Worm (Caenorhabditis elegans) whole organism, L1 larva: Measurements from ENCODE around the gene F53A2.9.
"Not testable (repeated sequence)": the region's sequence is repeated elsewhere in the genome, so short reads cannot be mapped to it uniquely, and the experiment has no call there.

Experiments used
- Y116A8C.19 ChIP-seq: sonication (generic microtip); optimal IDR thresholded peaks from 2 replicates; lab custom pipeline; 2016; ENCODE audit warnings: missing compliant biosample characterization, missing genetic modification characterization, borderline replicate concordance
- blmp-1 ChIP-seq: fragments of 150-350 bp; optimal IDR thresholded peaks from 2 replicates; lab custom pipeline; 2014; ENCODE audit warnings: missing biosample characterization, missing genetic modification characterization
- ceh-88 ChIP-seq: fragments of 200-800 bp; sonication (Bioruptor generic); IDR thresholded peaks from 2 replicates; pipeline ENCODE4 v1.3.6; 2022; ENCODE audit warnings: missing genetic modification characterization, missing compliant biosample characterization
- ceh-90 ChIP-seq: sonication (generic microtip); optimal IDR thresholded peaks from 2 replicates; lab custom pipeline; 2016; ENCODE audit warnings: missing genetic modification characterization, missing compliant biosample characterization
- efl-1 ChIP-seq, 4 experiments: fragments of 150-350 bp; optimal IDR thresholded peaks in 3 of 4; peaks in 1 of 4; 1 replicate in 1 of 4; 2 replicates in 3 of 4; lab custom pipeline; 2014; ENCODE audit warnings: missing biosample characterization in 2 of 4, missing genetic modification characterization in 2 of 4, missing genetic modification reagents in 2 of 4
- egl-13 ChIP-seq: sonication (generic microtip); optimal IDR thresholded peaks from 2 replicates; lab custom pipeline; 2016; ENCODE audit warnings: missing genotype, missing genetic modification reagents, missing genetic modification characterization, missing compliant biosample characterization
- elt-2 ChIP-seq: sonication (generic microtip); optimal IDR thresholded peaks from 2 replicates; lab custom pipeline; 2016; ENCODE audit warnings: missing genetic modification characterization, mild to moderate bottlenecking, inconsistent platforms, missing compliant biosample characterization, missing genetic modification reagents
- elt-3 ChIP-seq, 6 experiments: fragments of 150-350 bp in 1 of 6; sonication (generic microtip); optimal IDR thresholded peaks; 2 replicates each; lab custom pipeline; 2017 to 2018; ENCODE audit warnings: missing biosample characterization in 6 of 6, missing genetic modification characterization in 6 of 6, inconsistent platforms in 1 of 6
- fkh-10 ChIP-seq: sonication (generic microtip); optimal IDR thresholded peaks from 2 replicates; lab custom pipeline; 2017; ENCODE audit warnings: missing biosample characterization, missing genetic modification reagents, missing genetic modification characterization
- irx-1 ChIP-seq: sonication (generic microtip); optimal IDR thresholded peaks from 2 replicates; lab custom pipeline; 2016; ENCODE audit warnings: missing genetic modification characterization, missing compliant biosample characterization
- lin-14 ChIP-seq: fragments of 200-800 bp; sonication (Bioruptor generic); optimal IDR thresholded peaks from 2 replicates; lab custom pipeline; 2018; ENCODE audit warnings: mild to moderate bottlenecking, missing genetic modification characterization, moderate library complexity, missing compliant biosample characterization
- lin-15B ChIP-seq: fragments of 150-350 bp; sonication (generic microtip); optimal IDR thresholded peaks from 3 replicates; lab custom pipeline; 2014; ENCODE audit warnings: missing biosample characterization, missing genetic modification characterization
- lin-39 ChIP-seq: fragments of 150-350 bp; optimal IDR thresholded peaks from 2 replicates; lab custom pipeline; 2014; ENCODE audit warnings: missing biosample characterization, missing genetic modification reagents, missing genetic modification characterization
- lsy-2 ChIP-seq, 2 experiments: fragments of 150-350 bp; optimal IDR thresholded peaks; 2 replicates each; lab custom pipeline; 2014; ENCODE audit warnings: missing biosample characterization in 2 of 2, missing genetic modification characterization in 2 of 2
- mdl-1 ChIP-seq, 2 experiments: fragments of 150-350 bp; optimal IDR thresholded peaks; 2 replicates each; lab custom pipeline; 2014 to 2017; ENCODE audit warnings: missing biosample characterization in 2 of 2, missing genetic modification characterization in 2 of 2, inconsistent platforms in 1 of 2
- mef-2 ChIP-seq: fragments of 150-350 bp; optimal IDR thresholded peaks from 2 replicates; lab custom pipeline; 2014; ENCODE audit warnings: missing biosample characterization, missing genetic modification characterization
- nhr-12 ChIP-seq: sonication (generic microtip); optimal IDR thresholded peaks from 2 replicates; lab custom pipeline; 2017; ENCODE audit warnings: missing biosample characterization, missing genetic modification characterization
- nhr-237 ChIP-seq: fragments of 150-350 bp; optimal IDR thresholded peaks from 2 replicates; lab custom pipeline; 2014; ENCODE audit warnings: missing biosample characterization, missing genetic modification characterization
- nhr-47 ChIP-seq: sonication (generic microtip); optimal IDR thresholded peaks from 2 replicates; lab custom pipeline; 2016; ENCODE audit warnings: mild to moderate bottlenecking, missing genetic modification characterization, moderate library complexity, missing compliant biosample characterization
- nhr-77 ChIP-seq: fragments of 150-350 bp; optimal IDR thresholded peaks from 2 replicates; lab custom pipeline; 2014; ENCODE audit warnings: missing biosample characterization, missing genetic modification characterization
- nhr-85 ChIP-seq: sonication (generic microtip); peaks from one replicate; lab custom pipeline; 2016; ENCODE audit warnings: missing genetic modification characterization, inconsistent platforms, missing compliant biosample characterization
- nhr-90 ChIP-seq: sonication (generic microtip); optimal IDR thresholded peaks from 2 replicates; lab custom pipeline; 2016; ENCODE audit warnings: mild to moderate bottlenecking, missing genetic modification characterization, missing compliant biosample characterization; ENCODE audit not compliant: poor library complexity
- snu-23 ChIP-seq: sonication (generic microtip); optimal IDR thresholded peaks from 2 replicates; lab custom pipeline; 2016; ENCODE audit warnings: missing genetic modification characterization, missing compliant biosample characterization
- sptf-1 ChIP-seq: fragments of 150-350 bp; optimal IDR thresholded peaks from 2 replicates; lab custom pipeline; 2014; ENCODE audit warnings: missing biosample characterization, missing genetic modification characterization
- swsn-7 ChIP-seq: sonication (generic microtip); optimal IDR thresholded peaks from 2 replicates; lab custom pipeline; 2016; ENCODE audit warnings: missing genetic modification characterization, missing compliant biosample characterization
- tbx-2 ChIP-seq: sonication (generic microtip); optimal IDR thresholded peaks from 2 replicates; lab custom pipeline; 2016; ENCODE audit warnings: missing genetic modification characterization, missing compliant biosample characterization
- tlp-1 ChIP-seq: fragments of 150-350 bp; optimal IDR thresholded peaks from 2 replicates; lab custom pipeline; 2014; ENCODE audit warnings: missing biosample characterization, missing genetic modification characterization
- unc-62 ChIP-seq: fragments of 150-350 bp; optimal IDR thresholded peaks from 2 replicates; lab custom pipeline; 2014; ENCODE audit warnings: missing biosample characterization, missing genetic modification reagents, missing genetic modification characterization
- unc-86 ChIP-seq: sonication (generic microtip); optimal IDR thresholded peaks from 2 replicates; lab custom pipeline; 2016; ENCODE audit warnings: missing genetic modification characterization, missing compliant biosample characterization
- unc-98 ChIP-seq: fragments of 200-800 bp; sonication (Bioruptor generic); IDR thresholded peaks from 2 replicates; pipeline ENCODE4 v1.3.6; 2022; ENCODE audit warnings: missing genetic modification characterization, missing compliant biosample characterization

The F53A2.9 gene

ce11 chrIII:13402934-13403333, 43.8 kb upstream of the F53A2.9 start, which contains the start of gene mig-18:
Gene mig-18, plus strand, starts transcription at chrIII:13403234.
- TF ChIP-seq fkh-10 (GFP tag; lab: Kevin White, UChicago), result no peak
- no peak for TF ChIP-seq nhr-90 (tag; lab: Kevin White, UChicago)
- TF ChIP-seq lsy-2 (tag; optimal IDR thresholded peaks at IDR 0.05; lab: Kevin White, UChicago), result no peak
- no peak for TF ChIP-seq unc-86
- no peak for TF ChIP-seq lin-15B (tag; lab: Kevin White, UChicago)
- no peak for TF ChIP-seq sptf-1 (tag; lab: Kevin White, UChicago)
- no peak for TF ChIP-seq mdl-1 (tag; optimal IDR thresholded peaks at IDR 0.05; lab: Kevin White, UChicago)

ce11 chrIII:13401673-13402258, 42.6 kb upstream of the F53A2.9 start, which contains the start of the genes srlf-9 and srlf-10:
Gene srlf-9, minus strand, starts transcription at chrIII:13401773.
Gene srlf-10, plus strand, starts transcription at chrIII:13402208.
- TF ChIP-seq nhr-237 (tag; lab: Kevin White, UChicago); ceh-88 (GFP tag; lab: Robert Waterston, UW); swsn-7 (tag; lab: Kevin White, UChicago): not testable (repeated sequence)

- TF ChIP-seq unc-62 (GFP tag; lab: Kevin White, UChicago) (no peak), elt-3 (tag; optimal IDR thresholded peaks at IDR 0.05; lab: Kevin White, UChicago) (peak in 1 of 6 experiments; percentile 34), blmp-1 (tag; lab: Kevin White, UChicago) (peak; percentile 17), tbx-2 (no peak)
Observed at ce11 chrIII:13395262-13395661, 36.1 kb upstream of the F53A2.9 start, which contains the start of gene F11F1.1. Gene F11F1.1, plus strand, starts transcription at chrIII:13395562.

- no peak for TF ChIP-seq mef-2 (tag; lab: Kevin White, UChicago)
- no peak for TF ChIP-seq unc-98 (GFP tag; lab: Robert Waterston, UW)
- no peak for TF ChIP-seq Y116A8C.19 (tag; lab: Kevin White, UChicago)
- TF ChIP-seq egl-13 (tag; lab: Kevin White, UChicago), result no peak
- TF ChIP-seq lsy-2 (tag; optimal IDR thresholded peaks at IDR 0.05; lab: Kevin White, UChicago), result peak in 1 of 2 experiments; percentile 12
- no peak for TF ChIP-seq elt-2 (tag; lab: Kevin White, UChicago)
- TF ChIP-seq elt-3 (tag; optimal IDR thresholded peaks at IDR 0.05; lab: Kevin White, UChicago), result peak in 4 of 6 experiments; percentile 43 to 80 (median 54)
- peak; percentile 17 for TF ChIP-seq snu-23 (GFP tag; lab: Kevin White, UChicago)
- TF ChIP-seq blmp-1 (tag; lab: Kevin White, UChicago), result peak; percentile 59
- TF ChIP-seq lin-39 (tag; lab: Kevin White, UChicago), result no peak
- TF ChIP-seq tlp-1 (tag; lab: Kevin White, UChicago), result no peak
- no peak for TF ChIP-seq irx-1 (tag; lab: Kevin White, UChicago)
- no peak for TF ChIP-seq nhr-12 (tag; lab: Kevin White, UChicago)
- no peak for TF ChIP-seq lin-14
- TF ChIP-seq ceh-90 (tag; lab: Kevin White, UChicago), result no peak
Observed at ce11 chrIII:13393647-13394046, 34.5 kb upstream of the F53A2.9 start, which contains the start of gene qdpr-1. Gene qdpr-1, plus strand, starts transcription at chrIII:13393910.

ce11 chrIII:13393239-13393638, 34.1 kb upstream of the F53A2.9 start, which contains the start of gene dnj-17:
Gene dnj-17, minus strand, starts transcription at chrIII:13393339.
- TF ChIP-seq nhr-77 (tag; lab: Kevin White, UChicago), result no peak
- TF ChIP-seq efl-1 (optimal IDR thresholded peaks at IDR 0.05; lab: Kevin White, UChicago), result no peak
- peak; percentile 27 to 74 for TF ChIP-seq efl-1 (GFP tag; optimal IDR thresholded peaks at IDR 0.05 in 1 of 2; lab: Kevin White, UChicago)

- TF ChIP-seq efl-1 (optimal IDR thresholded peaks at IDR 0.05; lab: Kevin White, UChicago) (no peak), efl-1 (GFP tag; optimal IDR thresholded peaks at IDR 0.05 in 1 of 2; lab: Kevin White, UChicago) (peak in 1 of 2 experiments; percentile 66), nhr-47 (no peak), nhr-85 (tag; lab: Kevin White, UChicago) (peak; percentile 65)
Observed at ce11 chrIII:13390789-13391188, 31.6 kb upstream of the F53A2.9 start.
